Worm (Caenorhabditis elegans): ENCODE measurements around the gene cchl-1.
A peak's percentile ranks its signal among the peaks of the same experiment; 100 is the strongest.

Gene cchl-1

DNA sequence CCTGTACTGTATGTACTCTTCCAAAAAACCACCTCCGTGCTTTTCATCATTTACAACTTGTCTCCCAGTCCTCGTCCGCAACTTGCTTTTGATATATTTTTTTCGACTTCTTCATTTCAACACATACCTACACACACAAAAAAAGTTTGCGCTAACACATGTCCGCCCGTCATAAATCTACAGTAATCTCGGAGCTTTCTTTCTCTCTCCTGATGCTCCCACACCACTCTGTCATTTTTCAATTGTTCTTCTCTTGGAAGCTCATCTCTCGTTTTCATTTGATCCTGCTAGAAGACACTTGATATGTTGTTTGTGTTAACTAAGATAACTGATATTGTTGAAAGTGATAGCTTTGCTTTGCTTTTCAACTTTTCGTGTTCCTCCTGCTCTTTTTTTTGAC, 45.0 kb upstream of the cchl-1 start:
- no peak for TF ChIP-seq mcd-1 (GFP tag; IDR thresholded peaks at IDR 0.05)
- no peak for TF ChIP-seq athp-1 (tag; optimal IDR thresholded peaks at IDR 0.05)
- TF ChIP-seq chd-7 (tag; optimal IDR thresholded peaks at IDR 0.05), result no peak
- TF ChIP-seq atf-7 (tag; optimal IDR thresholded peaks at IDR 0.05), result no peak
- no peak for TF ChIP-seq Y79H2A.3 (GFP tag; conservative IDR thresholded peaks at IDR 0.05)
- no peak for TF ChIP-seq tbx-9 (tag; optimal IDR thresholded peaks at IDR 0.05; ENCODE audit: borderline replicate concordance)
- TF ChIP-seq die-1 (tag; optimal IDR thresholded peaks at IDR 0.05), result no peak
- TF ChIP-seq B0019.2 (GFP tag; conservative IDR thresholded peaks at IDR 0.05), result no peak
- TF ChIP-seq ccch-3 (GFP tag; optimal IDR thresholded peaks at IDR 0.05), result no peak
- no peak for TF ChIP-seq snpc-1.3 (tag; optimal IDR thresholded peaks at IDR 0.05; ENCODE audit: insufficient read depth)
- no peak for TF ChIP-seq ceh-40 (GFP tag; IDR thresholded peaks at IDR 0.05)
- no peak for TF ChIP-seq repo-1 (tag; optimal IDR thresholded peaks at IDR 0.05)
- no peak for TF ChIP-seq ceh-27 (GFP tag; optimal IDR thresholded peaks at IDR 0.05)
- TF ChIP-seq bed-1 (GFP tag; IDR thresholded peaks at IDR 0.05), result no peak
- no peak for TF ChIP-seq cebp-1 (GFP tag; IDR thresholded peaks at IDR 0.05)
- TF ChIP-seq cebp-1 (tag; optimal IDR thresholded peaks at IDR 0.05), result no peak

ce11 chrII:11279971-11280370, 43.8 kb upstream of the cchl-1 start:
- TF ChIP-seq zfh-2 (GFP tag; conservative IDR thresholded peaks at IDR 0.05) (0 out of 2 replicates have a peak, but pooled peaks have one; percentile 17), F49E8.2 (tag; optimal IDR thresholded peaks at IDR 0.05; ENCODE audit: insufficient read depth) (no peak), nfyb-1 (GFP tag; IDR thresholded peaks at IDR 0.05) (peak; percentile 72)

- no peak for TF ChIP-seq somi-1 (GFP tag; optimal IDR thresholded peaks at IDR 0.05)
- no peak for TF ChIP-seq ztf-25 (GFP tag; IDR thresholded peaks at IDR 0.05)
Observed at ce11 chrII:11276879-11277278, 40.7 kb upstream of the cchl-1 start.

DNA sequence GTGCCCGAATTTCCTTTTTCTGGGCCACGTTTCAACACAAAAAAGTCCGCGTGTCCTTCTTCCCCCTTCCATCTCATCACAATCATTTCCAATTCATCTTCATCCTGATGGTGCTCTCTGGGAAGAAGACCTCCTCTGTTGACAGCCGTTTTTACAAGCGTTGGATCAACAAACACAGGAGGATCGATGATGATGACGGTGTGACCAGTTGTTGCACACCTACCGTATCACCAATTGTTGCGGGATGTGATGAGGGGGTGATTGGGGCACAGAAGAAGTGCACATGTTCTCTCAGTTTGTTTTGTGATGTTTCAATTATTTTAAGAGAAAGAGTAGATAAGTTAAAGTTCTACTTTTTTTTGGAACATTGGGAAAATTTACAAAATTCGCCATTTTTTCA, 39.3 kb upstream of the cchl-1 start:
- TF ChIP-seq F57C9.4 (tag; optimal IDR thresholded peaks at IDR 0.05), result no peak
- TF ChIP-seq madf-3 (GFP tag; IDR thresholded peaks at IDR 0.05), result no peak
- no peak for TF ChIP-seq mes-4 (tag; optimal IDR thresholded peaks at IDR 0.05)
- TF ChIP-seq snpc-3.4 (tag; optimal IDR thresholded peaks at IDR 0.05), result no peak

- TF ChIP-seq Y95B8A.8 (GFP tag; IDR thresholded peaks at IDR 0.05) (no peak), F37B4.10 (GFP tag; IDR thresholded peaks at IDR 0.05) (no peak), T07F8.4 (tag; optimal IDR thresholded peaks at IDR 0.05) (no peak), ztf-22 (GFP tag; optimal IDR thresholded peaks at IDR 0.05) (no peak), zfh-2 (GFP tag; conservative IDR thresholded peaks at IDR 0.05) (no peak), mel-28 (tag; optimal IDR thresholded peaks at IDR 0.05; ENCODE audit: borderline replicate concordance) (no peak), pha-4 (tag; optimal IDR thresholded peaks at IDR 0.05) (no peak), pbrm-1 (GFP tag; IDR thresholded peaks at IDR 0.05) (no peak), tbp1 (GFP tag; optimal IDR thresholded peaks at IDR 0.05) (no peak), unc-62 (GFP tag; optimal IDR thresholded peaks at IDR 0.05) (no peak), F57A8.1 (GFP tag; optimal IDR thresholded peaks at IDR 0.05) (no peak), rcor-1 (GFP tag; IDR thresholded peaks at IDR 0.05) (no peak), hrde-1 (tag; optimal IDR thresholded peaks at IDR 0.05; ENCODE audit: borderline replicate concordance) (no peak), B0261.1 (tag; optimal IDR thresholded peaks at IDR 0.05) (no peak), ztf-18 (tag; optimal IDR thresholded peaks at IDR 0.05) (no peak), hmg-20 (GFP tag; IDR thresholded peaks at IDR 0.05) (no peak)
Observed at ce11 chrII:11274876-11275275, 38.7 kb upstream of the cchl-1 start.

All from whole organism, young adult.